Fruit fly (Drosophila melanogaster) whole organism, wandering third instar larva: Measurements from ENCODE around the gene Nepl18.

Source experiments
- GATAd ChIP-seq: sonication (Bioruptor generic); optimal IDR thresholded peaks from 2 replicates; lab custom pipeline; 2016; ENCODE audit warnings: missing biosample characterization, missing genetic modification characterization
- Myc ChIP-seq: fragments of >200 bp; optimal IDR thresholded peaks from 2 replicates; lab custom pipeline; 2017
- OdsH ChIP-seq: fragments of 200-800 bp; sonication (Bioruptor generic); optimal IDR thresholded peaks from 2 replicates; lab custom pipeline; 2016; ENCODE audit warnings: missing biosample characterization, mild to moderate bottlenecking, missing genetic modification characterization
- Sp1 ChIP-seq: fragments of 200-800 bp; sonication (Bioruptor generic); optimal IDR thresholded peaks from 3 replicates; lab custom pipeline; 2019; ENCODE audit warnings: missing biosample characterization, mild to moderate bottlenecking, missing genetic modification characterization, moderate library complexity
- Vsx2 ChIP-seq: fragments of 200-300, 225-300 bp; sonication (Bioruptor generic); optimal IDR thresholded peaks from 2 replicates; lab custom pipeline; 2018; ENCODE audit warnings: missing biosample characterization, missing genetic modification characterization; ENCODE audit not compliant: partially characterized antibody
- br ChIP-seq: fragments of 200-800 bp; sonication (Bioruptor generic); optimal IDR thresholded peaks from 2 replicates; lab custom pipeline; 2016; ENCODE audit warnings: missing biosample characterization, missing genetic modification characterization
- dsf ChIP-seq: sonication (Bioruptor generic); optimal IDR thresholded peaks from 2 replicates; lab custom pipeline; 2016; ENCODE audit warnings: missing biosample characterization, missing genetic modification characterization, borderline replicate concordance
- foxo ChIP-seq, 2 experiments: fragments of 200-800 bp; sonication (Bioruptor generic); optimal IDR thresholded peaks; 2 replicates in 1 of 2; 3 replicates in 1 of 2; lab custom pipeline; 2016 to 2017; ENCODE audit warnings: missing biosample characterization in 2 of 2, missing genetic modification characterization in 2 of 2
- rgr ChIP-seq: fragments of 200-800 bp; sonication (Bioruptor generic); optimal IDR thresholded peaks from 3 replicates; lab custom pipeline; 2016; ENCODE audit warnings: missing biosample characterization, mild to moderate bottlenecking, missing genetic modification characterization
- usp ChIP-seq: fragments of >200 bp; optimal IDR thresholded peaks from 2 replicates; lab custom pipeline; 2017; ENCODE audit warnings: missing biosample characterization, missing genetic modification characterization

DNA sequence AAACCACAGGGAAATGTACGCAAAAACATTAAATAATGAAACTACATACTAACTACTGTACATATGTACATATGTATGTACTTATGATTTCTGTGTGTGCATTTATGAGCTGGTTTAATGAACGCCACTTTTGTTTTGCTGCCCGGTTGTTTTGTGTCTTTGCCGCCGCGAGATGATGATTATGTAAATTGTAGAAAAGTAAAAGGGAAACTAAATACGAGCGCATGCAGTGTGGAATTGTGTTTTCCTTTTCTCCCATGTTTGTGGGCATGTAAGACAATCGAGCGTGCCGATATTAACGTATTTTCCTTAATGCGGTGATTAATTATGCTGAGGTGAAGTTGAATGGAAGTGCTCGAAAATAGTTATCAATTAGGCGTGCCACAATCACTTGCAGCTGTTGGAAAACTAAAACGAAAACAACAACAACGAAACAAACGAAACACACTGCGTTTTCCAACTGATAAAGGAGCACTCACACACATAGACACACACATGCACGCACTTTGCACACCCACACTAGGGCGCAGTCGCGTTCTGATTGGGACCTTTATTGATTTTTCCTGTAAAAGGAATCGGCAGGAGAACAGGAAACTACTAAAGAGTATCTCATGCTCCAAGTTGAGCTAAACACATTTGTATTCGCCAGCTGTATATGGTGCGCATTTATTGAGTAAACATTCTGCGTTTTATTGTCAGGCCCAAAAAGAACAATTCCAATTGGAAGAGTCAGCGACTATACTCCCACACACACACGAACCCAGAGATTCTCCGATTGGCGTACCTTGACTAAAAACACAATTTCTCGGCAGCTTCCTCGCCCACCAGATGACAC, 31.4 kb upstream of the Nepl18 start:
- TF ChIP-seq dsf (GFP tag; lab: Kevin White, UChicago) (no peak), rgr (no peak), GATAd (GFP tag; lab: Kevin White, UChicago) (no peak), Vsx2 (no peak), Myc (lab: Kevin White, UChicago) (no peak), br (GFP tag; lab: Kevin White, UChicago) (no peak), foxo (GFP tag; optimal IDR thresholded peaks at IDR 0.05; lab: Kevin White, UChicago) (no peak), OdsH (GFP tag; lab: Kevin White, UChicago) (no peak), usp (GFP tag; lab: Kevin White, UChicago) (no peak), Sp1 (GFP tag; lab: Kevin White, UChicago) (no peak)
